Fruit fly (Drosophila melanogaster): ENCODE results near the gene CG32536.

- no peak for TF ChIP-seq CG10348 (GFP tag; IDR thresholded peaks at IDR 0.05)
- TF ChIP-seq CG4496 (GFP tag; IDR thresholded peaks at IDR 0.05), result no peak
- no peak for TF ChIP-seq Pif1A (GFP tag; optimal IDR thresholded peaks at IDR 0.05)
- no peak for TF ChIP-seq rn (GFP tag; IDR thresholded peaks at IDR 0.05)
- TF ChIP-seq EcR (GFP tag; optimal IDR thresholded peaks at IDR 0.05), result no peak
- no peak for TF ChIP-seq D1 (tag; optimal IDR thresholded peaks at IDR 0.05)
- TF ChIP-seq gl (tag; optimal IDR thresholded peaks at IDR 0.05), result no peak
- TF ChIP-seq Pif1B (GFP tag; optimal IDR thresholded peaks at IDR 0.05), result no peak
- no peak for TF ChIP-seq CG12605 (GFP tag; IDR thresholded peaks at IDR 0.05)
- no peak for TF ChIP-seq fd96Ca (GFP tag; IDR thresholded peaks at IDR 0.05)
- TF ChIP-seq CG14655 (GFP tag; optimal IDR thresholded peaks at IDR 0.05), result no peak
Observed at dm6 chrX:19293320-19293719, 16.6 kb upstream of the CG32536 start.
